Worm (Caenorhabditis elegans): Measurements from ENCODE around the gene T10B5.4.

ce11 chrV:1889996-1890395 lies 18.4 kb upstream of the T10B5.4 start:
- TF ChIP-seq klf-2 (GFP tag; conservative IDR thresholded peaks at IDR 0.05) (no peak), tab-1 (GFP tag; IDR thresholded peaks at IDR 0.05) (no peak), ztf-29 (GFP tag; IDR thresholded peaks at IDR 0.05) (no peak), T22C8.4 (GFP tag; IDR thresholded peaks at IDR 0.05) (no peak), flt-1 (GFP tag; IDR thresholded peaks at IDR 0.05) (no peak), cog-1 (tag; optimal IDR thresholded peaks at IDR 0.05) (no peak), ref-1 (GFP tag; conservative IDR thresholded peaks at IDR 0.05) (no peak), med-1 (GFP tag; optimal IDR thresholded peaks at IDR 0.05; ENCODE audit: insufficient read depth) (no peak)

Measured in whole organism, midembryonic.